Worm (Caenorhabditis elegans): Measurements from ENCODE around the gene sart-3.

Gene sart-3

DNA sequence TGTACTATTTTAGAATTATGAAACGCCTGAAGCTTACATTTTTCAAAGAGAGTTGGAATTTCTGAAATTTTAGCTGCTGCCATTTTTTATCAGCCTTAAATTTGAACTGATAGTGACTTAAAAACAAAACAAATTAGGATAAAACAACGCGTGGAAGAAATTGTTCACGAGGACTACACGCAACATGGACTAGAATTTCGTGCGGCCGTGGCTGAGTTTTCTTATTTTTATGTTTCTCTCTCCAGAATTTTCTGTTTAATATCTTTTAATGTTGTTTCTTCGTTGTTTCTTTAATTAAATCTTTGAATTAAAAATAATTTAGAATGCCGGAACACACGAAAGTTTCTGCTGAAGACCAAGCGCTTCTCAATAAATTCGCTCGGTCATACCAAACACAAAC lies 17.9 kb downstream of the sart-3 start, which contains the start of the genes B0035.3, B0035.22 and pfd-4 (continued):
- TF ChIP-seq hlh-17 (GFP tag; optimal IDR thresholded peaks at IDR 0.05; ENCODE audit: borderline replicate concordance) (no peak), tlp-1 (tag; optimal IDR thresholded peaks at IDR 0.05) (no peak)

DNA sequence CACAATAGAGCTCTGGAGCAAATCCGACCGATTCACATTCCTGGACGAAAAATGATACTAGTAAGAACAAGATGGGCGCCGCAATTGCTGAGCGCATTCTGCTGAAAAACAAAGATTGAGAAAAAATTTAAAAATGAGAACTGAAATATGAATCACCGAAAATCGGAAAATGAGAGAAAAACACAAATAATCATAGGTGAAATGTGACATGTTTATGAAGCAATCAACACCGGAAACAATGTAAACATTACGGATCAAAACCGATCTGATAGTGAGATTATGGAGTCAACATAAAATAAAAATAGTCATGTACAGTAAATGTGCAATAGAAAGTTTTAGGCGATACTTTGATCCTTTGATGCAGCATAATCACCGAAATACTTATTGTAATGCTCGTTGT lies 18.9 kb downstream of the sart-3 start, which contains the start of gene dnj-2:
Gene dnj-2 (minus strand): TSS at position 101 of the 400 bp plus-strand sequence.
- no peak for TF ChIP-seq ces-1 (GFP tag; optimal IDR thresholded peaks at IDR 0.05)
- no peak for TF ChIP-seq nhr-90 (tag; optimal IDR thresholded peaks at IDR 0.05; ENCODE audit: poor library complexity)
- TF ChIP-seq tbx-2 (tag; optimal IDR thresholded peaks at IDR 0.05), result no peak
- no peak for TF ChIP-seq unc-98 (GFP tag; IDR thresholded peaks at IDR 0.05)
- no peak for TF ChIP-seq irx-1 (tag; optimal IDR thresholded peaks at IDR 0.05)
- no peak for TF ChIP-seq pag-3 (tag; optimal IDR thresholded peaks at IDR 0.05; ENCODE audit: borderline replicate concordance, insufficient read depth)
- no peak for TF ChIP-seq skn-1 (tag; optimal IDR thresholded peaks at IDR 0.05)
- TF ChIP-seq Y116A8C.19 (tag; optimal IDR thresholded peaks at IDR 0.05; ENCODE audit: borderline replicate concordance), result no peak

DNA sequence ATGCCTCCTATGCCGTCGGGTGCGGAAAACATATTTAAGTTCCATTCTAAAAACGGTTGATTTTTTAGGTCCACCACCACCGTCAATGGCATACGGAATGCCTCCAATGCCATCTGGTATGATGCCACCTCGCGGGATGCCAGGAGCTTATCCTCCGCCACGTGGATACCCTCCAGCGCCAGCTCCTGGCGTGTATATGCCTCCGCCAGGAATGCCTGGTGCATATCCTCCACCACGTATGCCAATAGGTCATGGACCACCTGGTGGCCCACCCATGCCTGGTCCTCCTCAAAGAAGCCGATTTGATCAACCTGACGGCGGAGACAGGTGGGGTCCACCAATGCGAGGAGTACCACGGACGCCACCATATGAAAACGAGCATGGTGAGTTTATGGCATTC lies 21.3 kb downstream of the sart-3 start:
- TF ChIP-seq nhr-11 (tag; optimal IDR thresholded peaks at IDR 0.05) (no peak), efl-1 (optimal IDR thresholded peaks at IDR 0.05) (no peak), efl-1 (GFP tag; optimal IDR thresholded peaks at IDR 0.05 in 1 of 2) (no peak), mef-2 (tag; optimal IDR thresholded peaks at IDR 0.05) (no peak), nhr-12 (tag; optimal IDR thresholded peaks at IDR 0.05) (no peak), C04F5.9 (tag; optimal IDR thresholded peaks at IDR 0.05) (no peak), lin-15B (tag; optimal IDR thresholded peaks at IDR 0.05) (no peak), snu-23 (GFP tag; optimal IDR thresholded peaks at IDR 0.05) (no peak), pqm-1 (tag; optimal IDR thresholded peaks at IDR 0.05) (no peak), elt-3 (tag; optimal IDR thresholded peaks at IDR 0.05) (no peak), nhr-76 (tag; optimal IDR thresholded peaks at IDR 0.05) (no peak), nhr-71 (tag; optimal IDR thresholded peaks at IDR 0.05) (no peak), lin-14 (GFP tag; optimal IDR thresholded peaks at IDR 0.05) (no peak), nhr-47 (tag; optimal IDR thresholded peaks at IDR 0.05) (no peak), sptf-1 (tag; optimal IDR thresholded peaks at IDR 0.05) (no peak), ceh-63 (GFP tag; optimal IDR thresholded peaks at IDR 0.05) (no peak), irx-1 (tag; optimal IDR thresholded peaks at IDR 0.05) (no peak), alr-1 (tag; optimal IDR thresholded peaks at IDR 0.05; ENCODE audit: borderline replicate concordance) (no peak), snpc-4 (tag; optimal IDR thresholded peaks at IDR 0.05) (no peak), unc-130 (tag; optimal IDR thresholded peaks at IDR 0.05) (no peak)

DNA sequence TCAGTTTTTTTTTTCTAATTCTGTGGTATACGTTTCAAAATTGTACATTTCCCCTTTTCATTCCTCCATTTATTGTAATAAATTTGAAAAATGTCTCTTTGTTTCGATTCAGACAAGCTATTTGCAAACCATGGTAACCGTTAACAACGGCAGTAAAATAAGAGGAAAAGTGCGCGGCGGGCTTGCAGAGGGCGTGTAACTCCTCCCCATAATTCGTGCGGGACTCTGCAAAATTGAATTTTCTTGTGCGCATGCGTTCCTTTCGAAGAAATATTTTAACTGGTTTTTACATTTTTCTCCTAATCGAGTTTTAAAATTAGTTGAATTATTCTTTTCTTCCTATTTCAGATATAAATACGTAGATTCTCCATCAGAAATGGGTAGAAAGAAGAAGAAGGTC lies 22.1 kb downstream of the sart-3 start, which contains the start of gene znf-207:
Gene znf-207 (plus strand): TSS at position 349 of the 400 bp plus-strand sequence.
- no peak for TF ChIP-seq Y116A8C.19 (tag; optimal IDR thresholded peaks at IDR 0.05; ENCODE audit: borderline replicate concordance)
- TF ChIP-seq unc-130 (tag; optimal IDR thresholded peaks at IDR 0.05), result no peak
- TF ChIP-seq alr-1 (tag; optimal IDR thresholded peaks at IDR 0.05; ENCODE audit: borderline replicate concordance), result no peak
- no peak for TF ChIP-seq pqm-1 (tag; optimal IDR thresholded peaks at IDR 0.05)
- TF ChIP-seq nhr-11 (tag; optimal IDR thresholded peaks at IDR 0.05), result no peak
- TF ChIP-seq efl-1 (optimal IDR thresholded peaks at IDR 0.05), result peak; percentile 39
- peak in 1 of 2 experiments; percentile 91 for TF ChIP-seq efl-1 (GFP tag; optimal IDR thresholded peaks at IDR 0.05 in 1 of 2)
- peak; percentile 22 for TF ChIP-seq nhr-85 (tag)
- TF ChIP-seq fkh-10 (GFP tag; optimal IDR thresholded peaks at IDR 0.05), result peak; percentile 15
- no peak for TF ChIP-seq elt-2 (tag; optimal IDR thresholded peaks at IDR 0.05)
- no peak for TF ChIP-seq C04F5.9 (tag; optimal IDR thresholded peaks at IDR 0.05)
- TF ChIP-seq mab-9 (GFP tag; IDR thresholded peaks at IDR 0.05), result no peak
- TF ChIP-seq unc-86 (tag; optimal IDR thresholded peaks at IDR 0.05), result no peak
- peak; percentile 41 for TF ChIP-seq skn-1 (tag; optimal IDR thresholded peaks at IDR 0.05)
- TF ChIP-seq unc-62 (GFP tag; optimal IDR thresholded peaks at IDR 0.05), result no peak
- TF ChIP-seq dpl-1 (GFP tag; optimal IDR thresholded peaks at IDR 0.05), result peak in 2 of 3 experiments; percentile 16 to 41
- TF ChIP-seq nhr-84 (tag; optimal IDR thresholded peaks at IDR 0.05), result no peak
- TF ChIP-seq hlh-4 (tag; optimal IDR thresholded peaks at IDR 0.05), result no peak
- peak; percentile 17 for TF ChIP-seq tbx-2 (tag; optimal IDR thresholded peaks at IDR 0.05)
- TF ChIP-seq lin-14 (GFP tag; optimal IDR thresholded peaks at IDR 0.05), result peak; percentile 70
- peak; percentile 30 for TF ChIP-seq swsn-7 (tag; optimal IDR thresholded peaks at IDR 0.05)
- no peak for TF ChIP-seq grh-1 (GFP tag; IDR thresholded peaks at IDR 0.05)
- TF ChIP-seq elt-3 (tag; optimal IDR thresholded peaks at IDR 0.05), result no peak
- no peak for TF ChIP-seq hpl-2 (GFP tag; optimal IDR thresholded peaks at IDR 0.05)
- no peak for TF ChIP-seq fos-1 (tag; optimal IDR thresholded peaks at IDR 0.05)
- no peak for TF ChIP-seq hlh-17 (GFP tag; optimal IDR thresholded peaks at IDR 0.05; ENCODE audit: borderline replicate concordance)
- TF ChIP-seq lin-35 (GFP tag; optimal IDR thresholded peaks at IDR 0.05), result peak; percentile 13 to 48
- no peak for TF ChIP-seq tlp-1 (tag; optimal IDR thresholded peaks at IDR 0.05)
- TF ChIP-seq rnt-1 (tag; optimal IDR thresholded peaks at IDR 0.05), result peak; percentile 48
- no peak for TF ChIP-seq mdl-1 (tag; optimal IDR thresholded peaks at IDR 0.05)
- peak; percentile 48 for TF ChIP-seq C16A3.4 (tag; optimal IDR thresholded peaks at IDR 0.05)

All from whole organism, L1 larva.